Fruit fly (Drosophila melanogaster) whole organism, embryonic: ENCODE data around the gene CG11600.
A peak's percentile ranks its signal among the peaks of the same experiment; 100 is the strongest.

ENCODE experiments used
- Aef1 ChIP-seq: fragments of 200-800 bp; sonication (Bioruptor generic); IDR thresholded peaks from 3 replicates; pipeline ENCODE4 v1.3.6; 2022; ENCODE audit warnings: missing biosample characterization, missing genetic modification characterization
- B-H1 ChIP-seq: fragments of 200-800 bp; sonication (Bioruptor generic); IDR thresholded peaks from 3 replicates; pipeline ENCODE4 v1.3.6; 2022; ENCODE audit warnings: missing biosample characterization, missing genetic modification characterization
- Blimp-1 ChIP-seq: fragments of 200-800 bp; sonication (Bioruptor generic); optimal IDR thresholded peaks from 3 replicates; lab custom pipeline; 2018; ENCODE audit warnings: missing biosample characterization, missing genetic modification characterization, mild to moderate bottlenecking, moderate library complexity, missing genetic modification reagents
- CG10959 ChIP-seq: fragments of 200-800 bp; sonication (Bioruptor generic); IDR thresholded peaks from 2 replicates; pipeline ENCODE4 v1.3.6; 2022; ENCODE audit warnings: missing biosample characterization, missing genetic modification characterization
- CG11695 ChIP-seq: fragments of 200-800 bp; sonication (Bioruptor generic); IDR thresholded peaks from 3 replicates; pipeline ENCODE4 v1.3.6; 2022; ENCODE audit warnings: missing biosample characterization, missing genetic modification characterization
- CG11696 ChIP-seq: fragments of 200-800 bp; sonication (Bioruptor generic); IDR thresholded peaks from 2 replicates; pipeline ENCODE4 v1.3.6; 2022; ENCODE audit warnings: missing biosample characterization, missing genetic modification characterization
- CG12219 ChIP-seq: fragments of 200-800 bp; sonication (Bioruptor generic); optimal IDR thresholded peaks from 3 replicates; lab custom pipeline; 2018; ENCODE audit warnings: missing biosample characterization, mild to moderate bottlenecking, missing genetic modification characterization
- CG1233 ChIP-seq: fragments of 200-800 bp; sonication (Bioruptor generic); optimal IDR thresholded peaks from 4 replicates; lab custom pipeline; 2018; ENCODE audit warnings: missing biosample characterization, mild to moderate bottlenecking, missing genetic modification characterization
- CG14441 ChIP-seq: fragments of 200-800 bp; sonication (Bioruptor generic); IDR thresholded peaks from 2 replicates; pipeline ENCODE4 v1.3.6; 2022; ENCODE audit warnings: missing biosample characterization, missing genetic modification characterization
- CG15479 ChIP-seq: fragments of 200-800 bp; sonication (Bioruptor generic); optimal IDR thresholded peaks from 3 replicates; lab custom pipeline; 2019; ENCODE audit warnings: missing biosample characterization, mild to moderate bottlenecking, missing genetic modification characterization, moderate library complexity
- CG15696 ChIP-seq: fragments of 200-800 bp; sonication (Bioruptor generic); optimal IDR thresholded peaks from 2 replicates; lab custom pipeline; 2019; ENCODE audit warnings: missing biosample characterization, mild to moderate bottlenecking, missing genetic modification characterization, moderate library complexity
- CG1647 ChIP-seq: fragments of 200-800 bp; sonication (Bioruptor generic); optimal IDR thresholded peaks from 3 replicates; lab custom pipeline; 2016; ENCODE audit warnings: missing biosample characterization, missing genetic modification characterization
- CG17829 ChIP-seq: fragments of 200-800 bp; optimal IDR thresholded peaks from 2 replicates; lab custom pipeline; 2019; ENCODE audit warnings: missing biosample characterization, mild to moderate bottlenecking, missing genetic modification characterization, moderate library complexity
- CG17912 ChIP-seq: fragments of 200-800 bp; sonication (Bioruptor generic); optimal IDR thresholded peaks from 2 replicates; lab custom pipeline; 2018; ENCODE audit warnings: missing biosample characterization, mild to moderate bottlenecking, missing genetic modification characterization
- CG18011 ChIP-seq: fragments of 200-800 bp; sonication (Bioruptor generic); optimal IDR thresholded peaks from 2 replicates; lab custom pipeline; 2017; ENCODE audit warnings: missing biosample characterization, missing genetic modification characterization, mild to moderate bottlenecking, moderate library complexity, missing genotype
- CG2129 ChIP-seq: fragments of 200-800 bp; sonication (Bioruptor generic); IDR thresholded peaks from 2 replicates; pipeline ENCODE4 v1.3.6; 2022; ENCODE audit warnings: missing biosample characterization, missing genetic modification characterization; ENCODE audit not compliant: partially characterized antibody
- CG33557 ChIP-seq: fragments of 200-800 bp; sonication (Bioruptor generic); optimal IDR thresholded peaks from 2 replicates; lab custom pipeline; 2019; ENCODE audit warnings: missing biosample characterization, mild to moderate bottlenecking, missing genetic modification characterization, moderate library complexity
- CG4707 ChIP-seq: fragments of 200-800 bp; sonication (Bioruptor generic); optimal IDR thresholded peaks from 2 replicates; lab custom pipeline; 2018; ENCODE audit warnings: missing biosample characterization, mild to moderate bottlenecking, missing genetic modification characterization, moderate library complexity
- CG4854 ChIP-seq: fragments of 200-800 bp; sonication (Bioruptor generic); optimal IDR thresholded peaks from 2 replicates; lab custom pipeline; 2016; ENCODE audit warnings: missing biosample characterization, missing genetic modification characterization, inconsistent platforms
- CG8089 ChIP-seq: fragments of 200-800 bp; sonication (Bioruptor generic); optimal IDR thresholded peaks from 3 replicates; lab custom pipeline; 2016; ENCODE audit warnings: missing biosample characterization, missing genetic modification characterization
- CG8924 ChIP-seq: fragments of 200-800 bp; optimal IDR thresholded peaks from 3 replicates; lab custom pipeline; 2019; ENCODE audit warnings: missing biosample characterization, mild to moderate bottlenecking, missing genetic modification characterization, moderate library complexity
- Dek ChIP-seq: fragments of 200-800 bp; sonication (Bioruptor generic); optimal IDR thresholded peaks from 3 replicates; lab custom pipeline; 2019; ENCODE audit warnings: missing biosample characterization, mild to moderate bottlenecking, missing genetic modification characterization, moderate library complexity
- GATAe ChIP-seq: fragments of 200-800 bp; sonication (Bioruptor generic); conservative IDR thresholded peaks from 2 replicates; pipeline ENCODE4 v1.3.6; 2022; ENCODE audit warnings: missing biosample characterization, missing genetic modification characterization
- H2.0 ChIP-seq: fragments of 200-800 bp; sonication (Bioruptor generic); IDR thresholded peaks from 2 replicates; pipeline ENCODE4 v1.3.6; 2022; ENCODE audit warnings: missing biosample characterization, missing genetic modification characterization
- HLH54F ChIP-seq: fragments of 200-800 bp; sonication (Bioruptor generic); optimal IDR thresholded peaks from 3 replicates; lab custom pipeline; 2016; ENCODE audit warnings: missing biosample characterization, missing genetic modification characterization
- Jarid2 ChIP-seq: fragments of 200-800 bp; sonication (Bioruptor generic); optimal IDR thresholded peaks from 3 replicates; lab custom pipeline; 2017; ENCODE audit warnings: mild to moderate bottlenecking, missing biosample characterization, missing genetic modification reagents, missing genetic modification characterization
- Lim3 ChIP-seq: fragments of 200-800 bp; sonication (Bioruptor generic); IDR thresholded peaks from 2 replicates; pipeline ENCODE4 v1.3.6; 2022; ENCODE audit warnings: missing biosample characterization, missing genetic modification characterization
- Med ChIP-seq: fragments of 200-800 bp; sonication (Bioruptor generic); peaks from one replicate; lab custom pipeline; 2016; ENCODE audit warnings: missing biosample characterization, missing genetic modification characterization, mild to moderate bottlenecking, inconsistent platforms, moderate library complexity
- Myb ChIP-seq: fragments of 200-800 bp; sonication (Bioruptor generic); optimal IDR thresholded peaks from 2 replicates; lab custom pipeline; 2016; ENCODE audit warnings: missing biosample characterization, missing genetic modification characterization
- NC2α ChIP-seq: fragments of 200-800 bp; sonication (Bioruptor generic); optimal IDR thresholded peaks from 2 replicates; lab custom pipeline; 2016; ENCODE audit warnings: missing biosample characterization, missing genetic modification characterization
- Nf-YB ChIP-seq: fragments of 200-800 bp; sonication (Bioruptor generic); optimal IDR thresholded peaks from 3 replicates; lab custom pipeline; 2019; ENCODE audit warnings: missing biosample characterization, mild to moderate bottlenecking, missing genetic modification characterization, moderate library complexity
- Xrp1 ChIP-seq: fragments of 200-800 bp; sonication (Bioruptor generic); IDR thresholded peaks from 2 replicates; pipeline ENCODE4 v1.3.6; 2022; ENCODE audit warnings: missing biosample characterization, missing genetic modification characterization
- ara ChIP-seq: fragments of 200-800 bp; sonication (Bioruptor generic); IDR thresholded peaks from 2 replicates; pipeline ENCODE4 v1.3.6; 2022; ENCODE audit warnings: missing biosample characterization, missing genetic modification characterization
- az2 ChIP-seq: fragments of 200-800 bp; sonication (Bioruptor generic); optimal IDR thresholded peaks from 3 replicates; lab custom pipeline; 2016; ENCODE audit warnings: missing biosample characterization, missing genetic modification characterization
- cg ChIP-seq: fragments of 200-800 bp; sonication (Bioruptor generic); optimal IDR thresholded peaks from 3 replicates; lab custom pipeline; 2019; ENCODE audit warnings: missing biosample characterization, mild to moderate bottlenecking, missing genetic modification characterization, moderate library complexity
- ci ChIP-seq: fragments of 200-800 bp; sonication (Bioruptor generic); IDR thresholded peaks from 3 replicates; pipeline ENCODE4 v1.3.6; 2022; ENCODE audit warnings: missing biosample characterization, missing genetic modification characterization
- dati ChIP-seq: fragments of 200-800 bp; sonication (Bioruptor generic); IDR thresholded peaks from 2 replicates; pipeline ENCODE4 v1.3.6; 2022; ENCODE audit warnings: missing biosample characterization, missing genetic modification characterization
- dmrt11E ChIP-seq: fragments of 200-800 bp; sonication (Bioruptor generic); optimal IDR thresholded peaks from 3 replicates; lab custom pipeline; 2018; ENCODE audit warnings: missing biosample characterization, mild to moderate bottlenecking, missing genetic modification characterization, moderate library complexity
- fd3F ChIP-seq: fragments of 200-800 bp; sonication (Bioruptor generic); optimal IDR thresholded peaks from 2 replicates; lab custom pipeline; 2018; ENCODE audit warnings: missing biosample characterization, mild to moderate bottlenecking, missing genetic modification characterization, moderate library complexity
- h ChIP-seq: fragments of >200 bp; optimal IDR thresholded peaks from 2 replicates; lab custom pipeline; 2017
- jumu ChIP-seq: fragments of 200-800 bp; sonication (Bioruptor generic); optimal IDR thresholded peaks from 3 replicates; lab custom pipeline; 2016; ENCODE audit warnings: missing biosample characterization, missing genetic modification characterization
- klu ChIP-seq: fragments of 200-800 bp; sonication (Bioruptor generic); IDR thresholded peaks from 2 replicates; pipeline ENCODE4 v1.3.6; 2022; ENCODE audit warnings: missing biosample characterization, missing genetic modification characterization
- maf-S ChIP-seq: fragments of 200-800 bp; sonication (Bioruptor generic); optimal IDR thresholded peaks from 2 replicates; lab custom pipeline; 2016; ENCODE audit warnings: missing biosample characterization, missing genetic modification characterization
- mam ChIP-seq: fragments of 200-800 bp; sonication (Bioruptor generic); optimal IDR thresholded peaks from 3 replicates; lab custom pipeline; 2016; ENCODE audit warnings: missing biosample characterization, missing genetic modification characterization
- nerfin-2 ChIP-seq: fragments of 200-800 bp; sonication (Bioruptor generic); IDR thresholded peaks from 2 replicates; pipeline ENCODE4 v1.3.6; 2022; ENCODE audit warnings: missing biosample characterization, missing genetic modification characterization; ENCODE audit not compliant: partially characterized antibody
- onecut ChIP-seq: fragments of 200-800 bp; sonication (Bioruptor generic); IDR thresholded peaks from 2 replicates; pipeline ENCODE4 v1.3.6; 2022; ENCODE audit warnings: missing biosample characterization, missing genetic modification characterization
- p53 ChIP-seq: fragments of 200-800 bp; sonication (Bioruptor generic); optimal IDR thresholded peaks from 2 replicates; lab custom pipeline; 2016; ENCODE audit warnings: missing biosample characterization, missing genetic modification characterization
- sqz ChIP-seq: fragments of 200-800 bp; sonication (Bioruptor generic); optimal IDR thresholded peaks from 3 replicates; lab custom pipeline; 2018; ENCODE audit warnings: missing biosample characterization, mild to moderate bottlenecking, missing genetic modification characterization
- tll ChIP-seq, 2 experiments: fragments of 200-800 bp in 1 of 2; fragments of >200 bp in 1 of 2; sonication (Bioruptor generic) in 1 of 2; optimal IDR thresholded peaks; 2 replicates each; lab custom pipeline; 2017 to 2019; ENCODE audit warnings: missing biosample characterization in 2 of 2, missing genetic modification characterization in 2 of 2, mild to moderate bottlenecking in 1 of 2, moderate library complexity in 1 of 2
- unpg ChIP-seq: fragments of 200-800 bp; sonication (Bioruptor generic); optimal IDR thresholded peaks from 3 replicates; lab custom pipeline; 2018; ENCODE audit warnings: missing biosample characterization, mild to moderate bottlenecking, missing genetic modification characterization, moderate library complexity
- vvl ChIP-seq: fragments of 200-800 bp; sonication (Bioruptor generic); IDR thresholded peaks from 2 replicates; pipeline ENCODE4 v1.3.6; 2022; ENCODE audit warnings: missing biosample characterization, missing genetic modification characterization

CG11600 gene

DNA sequence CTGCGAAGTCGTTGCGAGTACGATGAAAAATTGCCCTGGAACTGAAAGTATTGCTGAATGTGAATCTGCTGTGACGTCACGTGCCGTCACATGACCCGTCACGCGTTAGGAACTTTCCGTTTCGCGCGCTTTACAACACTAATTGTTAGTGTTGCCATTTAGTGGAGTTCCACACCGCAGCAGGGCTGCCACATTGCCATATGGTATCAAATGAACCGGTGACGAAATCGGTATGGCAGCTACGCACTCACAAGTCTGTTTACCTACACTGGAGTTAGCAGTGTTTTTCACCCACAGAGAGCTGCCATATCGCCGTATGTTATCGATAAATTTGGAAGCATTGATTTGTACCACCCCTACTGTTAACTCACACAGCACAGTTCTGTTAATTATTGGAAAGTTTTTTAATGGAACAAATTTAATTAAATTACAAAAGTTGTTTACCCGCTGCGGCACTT is 8.6 kb upstream of the CG11600 start, which contains the start of the genes Vha55 and Snx3 (continued):
- TF ChIP-seq dmrt11E (tag; lab: Kevin White, UChicago): peak; percentile 48
- peak; percentile 59 for TF ChIP-seq Blimp-1 (GFP tag; lab: Kevin White, UChicago)
- TF ChIP-seq CG15479: no peak
- TF ChIP-seq p53 (GFP tag; lab: Kevin White, UChicago): peak; percentile 87
- TF ChIP-seq CG33557 (GFP tag; lab: Kevin White, UChicago): peak; percentile 37
- peak; percentile 43 for TF ChIP-seq CG8924
- peak; percentile 51 for TF ChIP-seq CG8089 (GFP tag; lab: Kevin White, UChicago)
- TF ChIP-seq klu (GFP tag; lab: Robert Waterston, UW): no peak
- peak; percentile 98 for TF ChIP-seq Med
- peak; percentile 18 for TF ChIP-seq fd3F (GFP tag; lab: Kevin White, UChicago)
- TF ChIP-seq GATAe: no peak
- peak in 1 of 2 experiments; percentile 46 for TF ChIP-seq tll (GFP tag; optimal IDR thresholded peaks at IDR 0.05; lab: Kevin White, UChicago)
- TF ChIP-seq CG11695 (GFP tag; lab: Robert Waterston, UW): no peak
- TF ChIP-seq ara (GFP tag; lab: Robert Waterston, UW): no peak
- peak; percentile 94 for TF ChIP-seq mam (GFP tag; lab: Kevin White, UChicago)
- peak; percentile 56 for TF ChIP-seq CG18011
- TF ChIP-seq H2.0 (GFP tag; lab: Robert Waterston, UW): no peak
- no peak for TF ChIP-seq CG12219 (GFP tag; lab: Kevin White, UChicago)
- peak; percentile 69 for TF ChIP-seq CG17912 (GFP tag; lab: Kevin White, UChicago)
- TF ChIP-seq Lim3 (GFP tag; lab: Robert Waterston, UW): no peak
- TF ChIP-seq maf-S (GFP tag; lab: Kevin White, UChicago): peak; percentile 70
- TF ChIP-seq nerfin-2 (GFP tag; lab: Robert Waterston, UW): no peak
- no peak for TF ChIP-seq vvl (GFP tag; lab: Robert Waterston, UW)
- TF ChIP-seq CG11696: no peak
- TF ChIP-seq Myb (GFP tag; lab: Kevin White, UChicago): peak; percentile 85
- peak; percentile 91 for TF ChIP-seq HLH54F (GFP tag; lab: Kevin White, UChicago)
- TF ChIP-seq Xrp1: no peak
- peak; percentile 90 for TF ChIP-seq CG1647 (GFP tag; lab: Kevin White, UChicago)
- peak; percentile 60 for TF ChIP-seq NC2α (GFP tag; lab: Kevin White, UChicago)
- no peak for TF ChIP-seq cg (GFP tag; lab: Kevin White, UChicago)
- TF ChIP-seq CG2129 (GFP tag; lab: Robert Waterston, UW): no peak
- no peak for TF ChIP-seq CG4707 (GFP tag; lab: Kevin White, UChicago)
- TF ChIP-seq h: no peak
- TF ChIP-seq Jarid2 (GFP tag; lab: Kevin White, UChicago): peak; percentile 56
- peak; percentile 48 for TF ChIP-seq Nf-YB
- no peak for TF ChIP-seq CG14441 (GFP tag; lab: Robert Waterston, UW)
- peak; percentile 20 for TF ChIP-seq CG15696 (tag; lab: Kevin White, UChicago)
- TF ChIP-seq sqz (GFP tag; lab: Kevin White, UChicago): no peak
- TF ChIP-seq CG4854: peak; percentile 38
- no peak for TF ChIP-seq B-H1 (GFP tag; lab: Robert Waterston, UW)
- TF ChIP-seq az2 (GFP tag; lab: Kevin White, UChicago): peak; percentile 52
- TF ChIP-seq CG10959 (GFP tag; lab: Robert Waterston, UW): no peak
- peak; percentile 91 for TF ChIP-seq jumu (GFP tag; lab: Kevin White, UChicago)
- TF ChIP-seq CG1233 (GFP tag; lab: Kevin White, UChicago): peak; percentile 32
- TF ChIP-seq Aef1 (GFP tag; lab: Robert Waterston, UW): no peak
- peak; percentile 74 for TF ChIP-seq Dek
- no peak for TF ChIP-seq dati (GFP tag; lab: Robert Waterston, UW)
- peak; percentile 82 for TF ChIP-seq CG17829 (tag; lab: Kevin White, UChicago)
- TF ChIP-seq unpg (GFP tag; lab: Kevin White, UChicago): peak; percentile 46
- no peak for TF ChIP-seq ci
- peak; percentile 37 for TF ChIP-seq onecut (GFP tag; lab: Robert Waterston, UW)
